Fruit fly (Drosophila melanogaster): ENCODE measurements around the gene PGRP-LD.

DNA sequence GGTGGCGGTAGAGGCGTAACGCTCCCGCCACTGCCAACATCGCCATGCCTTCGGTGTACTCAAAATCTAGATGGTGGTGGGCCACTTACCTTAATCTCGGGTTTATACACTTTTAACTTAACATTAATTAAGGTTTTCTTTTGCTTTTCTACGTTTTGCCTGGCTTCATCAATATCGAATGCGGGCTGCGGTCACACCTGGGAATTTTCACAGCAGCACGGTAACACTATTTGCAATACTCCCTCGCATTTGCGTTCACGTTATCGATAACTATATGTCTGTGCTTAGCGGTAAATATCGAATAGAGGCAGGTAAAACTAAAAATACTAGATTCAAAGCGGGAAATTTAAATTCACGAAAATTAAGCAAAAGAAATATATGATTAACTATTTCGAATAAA, 14.1 kb downstream of the PGRP-LD start, which contains the start of gene Bre1:
- TF ChIP-seq CkIIα-i1 (GFP tag; IDR thresholded peaks at IDR 0.05) (no peak), CG12391 (tag; optimal IDR thresholded peaks at IDR 0.05) (peak; percentile 4), CG10209 (GFP tag; optimal IDR thresholded peaks at IDR 0.05) (no peak), bab2 (GFP tag; optimal IDR thresholded peaks at IDR 0.05) (no peak), Gsc (GFP tag; IDR thresholded peaks at IDR 0.05) (no peak)
